Fruit fly (Drosophila melanogaster): Measurements from ENCODE around the gene exex.

dm6 chr3L:7999933-8000332, 51.9 kb downstream of the exex start:
- no peak for TF ChIP-seq Dif (GFP tag; optimal IDR thresholded peaks at IDR 0.05; ENCODE audit: partially characterized antibody)
- no peak for TF ChIP-seq pan (optimal IDR thresholded peaks at IDR 0.05)
- no peak for TF ChIP-seq OdsH (GFP tag; optimal IDR thresholded peaks at IDR 0.05)
- no peak for TF ChIP-seq Hnf4 (GFP tag; optimal IDR thresholded peaks at IDR 0.05)
